Fruit fly (Drosophila melanogaster): Measurements from ENCODE around the gene CG3610.
A peak's percentile ranks its signal among the peaks of the same experiment; 100 is the strongest.

CG3610 gene

DNA sequence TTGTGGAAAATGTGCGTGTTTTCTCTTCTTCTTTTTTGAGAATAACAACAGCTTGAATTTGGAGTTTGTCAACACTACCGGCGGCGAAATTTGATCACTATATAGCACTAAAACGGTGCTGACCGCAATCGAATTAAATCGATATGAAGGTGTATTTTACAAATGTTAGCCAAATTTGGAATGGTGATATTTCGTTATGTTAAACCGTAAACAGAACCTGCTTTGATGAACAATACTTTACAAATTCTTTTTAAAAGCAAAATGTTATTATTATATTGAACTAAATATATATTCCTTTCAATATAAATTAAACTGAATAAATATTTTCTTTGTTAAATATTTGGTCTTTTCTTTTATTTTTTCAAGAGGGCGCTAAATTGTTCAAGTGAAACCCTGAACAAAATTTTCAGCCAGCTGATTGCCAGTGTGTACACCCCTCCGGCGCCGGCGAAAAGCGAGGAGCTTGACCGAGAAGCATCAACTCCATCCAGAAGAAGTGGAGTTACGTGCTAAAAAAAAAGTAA is 41.2 kb downstream of the CG3610 start, which contains the start of the genes Rrp6, CG33331 and CG33332 (continued):
- TF ChIP-seq Sry-β (GFP tag; optimal IDR thresholded peaks at IDR 0.05) (peak; percentile 90), lmd (GFP tag; IDR thresholded peaks at IDR 0.05) (peak; percentile 56; the same call in 1 of the 2 replicates), CG6813 (GFP tag; optimal IDR thresholded peaks at IDR 0.05) (no peak), kni (GFP tag; optimal IDR thresholded peaks at IDR 0.05) (no peak), CG10543 (GFP tag; optimal IDR thresholded peaks at IDR 0.05) (no peak), Lim3 (GFP tag; IDR thresholded peaks at IDR 0.05) (no peak), CG15269 (tag; optimal IDR thresholded peaks at IDR 0.05) (peak; percentile 79), zfh1 (GFP tag; IDR thresholded peaks at IDR 0.05) (peak; percentile 47; the same call in 1 of the 3 replicates), dimm (GFP tag; IDR thresholded peaks at IDR 0.05) (no peak), Hey (tag; optimal IDR thresholded peaks at IDR 0.05) (no peak), CG34224 (GFP tag; IDR thresholded peaks at IDR 0.05; ENCODE audit: partially characterized antibody) (peak; percentile 80), Rfx (GFP tag; IDR thresholded peaks at IDR 0.05) (peak; percentile 80), stc (GFP tag; IDR thresholded peaks at IDR 0.05) (no peak; the same call in 1 of the 2 replicates), prd (optimal IDR thresholded peaks at IDR 0.05) (no peak), prd (GFP tag; IDR thresholded peaks at IDR 0.05) (peak; percentile 63; the same call in 1 of the 3 replicates), Spps (tag; optimal IDR thresholded peaks at IDR 0.05) (no peak), gt (GFP tag; IDR thresholded peaks at IDR 0.05) (no peak), fu2 (GFP tag; optimal IDR thresholded peaks at IDR 0.05) (peak; percentile 66), CG12104 (GFP tag; optimal IDR thresholded peaks at IDR 0.05) (peak; percentile 72), Atf3 (GFP tag; optimal IDR thresholded peaks at IDR 0.05) (peak; percentile 14), CG1024 (GFP tag; IDR thresholded peaks at IDR 0.05) (no peak), CG11093 (GFP tag; IDR thresholded peaks at IDR 0.05) (no peak), CG8281 (tag; optimal IDR thresholded peaks at IDR 0.05) (no peak), CG43689 (GFP tag; IDR thresholded peaks at IDR 0.05) (no peak), CG1647 (GFP tag; optimal IDR thresholded peaks at IDR 0.05) (peak; percentile 26), fd3F (GFP tag; optimal IDR thresholded peaks at IDR 0.05) (peak; percentile 80), Bgb (GFP tag; IDR thresholded peaks at IDR 0.05; ENCODE audit: partially characterized antibody) (peak; percentile 58), corto (GFP tag; optimal IDR thresholded peaks at IDR 0.05) (no peak), Atf-2 (GFP tag; optimal IDR thresholded peaks at IDR 0.05) (peak; percentile 35), CG6765 (GFP tag; optimal IDR thresholded peaks at IDR 0.05) (peak; percentile 20), aop (GFP tag; IDR thresholded peaks at IDR 0.05) (no peak), CG12942 (GFP tag; optimal IDR thresholded peaks at IDR 0.05) (peak; percentile 63)

DNA sequence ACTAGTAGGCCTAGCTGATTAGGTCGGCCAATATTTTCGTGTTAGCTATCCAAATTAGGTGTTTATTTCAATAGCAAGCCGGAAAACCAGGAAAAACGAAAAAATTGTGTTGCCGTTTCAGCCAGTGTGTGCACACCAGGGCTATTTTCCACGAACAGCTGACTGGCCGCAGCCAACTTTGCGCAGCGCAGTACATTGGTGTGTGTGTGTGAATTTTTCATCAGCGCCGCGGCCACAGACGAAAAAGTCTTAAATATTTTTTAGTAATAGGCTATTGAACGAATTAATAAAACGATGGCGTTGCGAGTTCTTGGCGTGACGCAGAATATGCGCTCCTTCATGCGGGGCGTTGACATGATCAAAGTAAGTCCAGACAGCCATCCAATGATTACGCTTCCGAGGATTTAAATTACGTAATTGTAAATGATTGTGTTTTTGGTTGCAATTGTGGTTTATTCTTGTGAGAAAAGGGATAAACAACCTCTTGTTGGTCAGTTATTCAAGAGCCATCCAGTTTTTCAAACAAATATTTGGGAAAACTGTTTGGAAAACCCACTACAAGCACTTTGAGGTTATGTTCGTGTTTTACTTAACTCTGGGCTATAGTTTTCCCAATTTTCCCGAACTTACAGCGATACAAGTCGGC is 45.3 kb downstream of the CG3610 start, which contains the start of the genes CycC and UQCR-C1:
CycC (minus strand) TSS at position 142 of the 646 bp plus-strand sequence.
UQCR-C1 (plus strand) TSS at position 168 of the 646 bp plus-strand sequence.
- TF ChIP-seq Myb (GFP tag; optimal IDR thresholded peaks at IDR 0.05) (no peak), nerfin-1 (tag; optimal IDR thresholded peaks at IDR 0.05) (peak; percentile 42), dmrt11E (tag; optimal IDR thresholded peaks at IDR 0.05) (no peak), gem (tag; optimal IDR thresholded peaks at IDR 0.05) (no peak), Sin3A (optimal IDR thresholded peaks at IDR 0.05) (peak; percentile 38), CG8359 (GFP tag; optimal IDR thresholded peaks at IDR 0.05; ENCODE audit: borderline replicate concordance) (no peak), btn (GFP tag; optimal IDR thresholded peaks at IDR 0.05) (no peak), CG11093 (GFP tag; IDR thresholded peaks at IDR 0.05) (no peak), HmgZ (tag; optimal IDR thresholded peaks at IDR 0.05) (peak; percentile 41), ab (GFP tag; optimal IDR thresholded peaks at IDR 0.05) (no peak), pros (GFP tag; optimal IDR thresholded peaks at IDR 0.05) (no peak), Rx (GFP tag; IDR thresholded peaks at IDR 0.05) (no peak), CG15011 (GFP tag; optimal IDR thresholded peaks at IDR 0.05) (no peak), MESR4 (GFP tag; optimal IDR thresholded peaks at IDR 0.05) (peak; percentile 83), CG8944 (GFP tag; optimal IDR thresholded peaks at IDR 0.05) (no peak), HLHmδ (GFP tag; optimal IDR thresholded peaks at IDR 0.05) (peak; percentile 38), ewg (GFP tag; optimal IDR thresholded peaks at IDR 0.05) (peak; percentile 30), CG2120 (GFP tag; optimal IDR thresholded peaks at IDR 0.05) (no peak), Rfx (GFP tag; IDR thresholded peaks at IDR 0.05) (no peak), her (GFP tag; optimal IDR thresholded peaks at IDR 0.05) (no peak), zf30C (GFP tag; optimal IDR thresholded peaks at IDR 0.05) (no peak)
